Comparison of ENCODE assay signal across 3 fruit fly cellular contexts in genomic region chr3L:4508926-4509457, dm6.
A peak's percentile ranks its signal among the peaks of the same experiment; 100 is the strongest.
TF ChIP-seq lines count a peak whose summit lies in the region.

No protein-coding gene starts in this region.

- no peak for TF ChIP-seq CTCF in whole organism, embryonic (GFP tag; optimal IDR thresholded peaks at IDR 0.05; lab: Kevin White, UChicago)

TF ChIP-seq in whole organism, embryonic, 481 proteins besides CTCF, POLR2A, EP300 and RAD21 (continues in another document):
- TF ChIP-seq wdn (GFP tag; IDR thresholded peaks at IDR 0.05; lab: Robert Waterston, UW) (no peak), CG11085 (GFP tag; IDR thresholded peaks at IDR 0.05; lab: Robert Waterston, UW) (no peak), CG15269 (tag; optimal IDR thresholded peaks at IDR 0.05; lab: Kevin White, UChicago) (peak; percentile 61), Oli (tag; optimal IDR thresholded peaks at IDR 0.05; lab: Kevin White, UChicago) (peak; percentile 34), Sox102F (GFP tag; optimal IDR thresholded peaks at IDR 0.05; lab: Kevin White, UChicago) (peak; percentile 64), CG8388 (GFP tag; optimal IDR thresholded peaks at IDR 0.05; lab: Kevin White, UChicago) (peak; percentile 16), vnd (GFP tag; IDR thresholded peaks at IDR 0.05; lab: Robert Waterston, UW; ENCODE audit: partially characterized antibody) (no peak), Bteb2 (GFP tag; optimal IDR thresholded peaks at IDR 0.05; lab: Kevin White, UChicago) (no peak), oc (tag; optimal IDR thresholded peaks at IDR 0.05; lab: Kevin White, UChicago) (peak; percentile 31), slbo (GFP tag; IDR thresholded peaks at IDR 0.05; lab: Robert Waterston, UW) (peak; percentile 12; the same call in 1 of the 2 replicates), z (GFP tag; IDR thresholded peaks at IDR 0.05; lab: Robert Waterston, UW) (no peak), CG8924 (tag; optimal IDR thresholded peaks at IDR 0.05; lab: Kevin White, UChicago) (peak; percentile 12), Fer1 (GFP tag; optimal IDR thresholded peaks at IDR 0.05; lab: Kevin White, UChicago) (no peak), bsh (GFP tag; optimal IDR thresholded peaks at IDR 0.05; lab: Kevin White, UChicago) (peak in 1 of 2 experiments; percentile 2), CG6689 (GFP tag; IDR thresholded peaks at IDR 0.05; lab: Robert Waterston, UW) (no peak), CG17385 (GFP tag; optimal IDR thresholded peaks at IDR 0.05; lab: Kevin White, UChicago) (peak; percentile 18), Myb (GFP tag; optimal IDR thresholded peaks at IDR 0.05; lab: Kevin White, UChicago) (no peak), CG10209 (GFP tag; optimal IDR thresholded peaks at IDR 0.05; lab: Kevin White, UChicago) (peak; percentile 5), tin (GFP tag; optimal IDR thresholded peaks at IDR 0.05; lab: Kevin White, UChicago) (no peak), grau (tag; optimal IDR thresholded peaks at IDR 0.05; lab: Kevin White, UChicago) (peak; percentile 60), CG7839 (tag; optimal IDR thresholded peaks at IDR 0.05; lab: Kevin White, UChicago) (peak; percentile 22), CoRest (tag; optimal IDR thresholded peaks at IDR 0.05; lab: Kevin White, UChicago) (peak; percentile 40), gcm2 (GFP tag; optimal IDR thresholded peaks at IDR 0.05; lab: Kevin White, UChicago) (no peak), vfl (GFP tag; optimal IDR thresholded peaks at IDR 0.05; lab: Kevin White, UChicago) (no peak), Blimp-1 (GFP tag; optimal IDR thresholded peaks at IDR 0.05; lab: Kevin White, UChicago) (peak; percentile 52), CG12744 (GFP tag; optimal IDR thresholded peaks at IDR 0.05; lab: Kevin White, UChicago) (no peak), ATbp (GFP tag; optimal IDR thresholded peaks at IDR 0.05; lab: Kevin White, UChicago) (peak; percentile 27), sens (GFP tag; lab: Kevin White, UChicago) (peak; percentile 56), gce (GFP tag; IDR thresholded peaks at IDR 0.05; lab: Robert Waterston, UW) (no peak), chn (GFP tag; optimal IDR thresholded peaks at IDR 0.05; lab: Kevin White, UChicago) (no peak), nmo (GFP tag; optimal IDR thresholded peaks at IDR 0.05; lab: Kevin White, UChicago) (peak; percentile 39)

TF ChIP-seq in whole organism, prepupa, 60 proteins besides CTCF, POLR2A, EP300 and RAD21:
- TF ChIP-seq Blimp-1 (GFP tag; optimal IDR thresholded peaks at IDR 0.05; lab: Kevin White, UChicago) (no peak), net (GFP tag; optimal IDR thresholded peaks at IDR 0.05; lab: Kevin White, UChicago) (peak; percentile 10), CG9139 (GFP tag; optimal IDR thresholded peaks at IDR 0.05; lab: Kevin White, UChicago) (no peak), topi (GFP tag; optimal IDR thresholded peaks at IDR 0.05; lab: Kevin White, UChicago) (no peak), Hr4 (GFP tag; optimal IDR thresholded peaks at IDR 0.05; lab: Kevin White, UChicago) (peak; percentile 66), Hr38 (GFP tag; optimal IDR thresholded peaks at IDR 0.05; lab: Kevin White, UChicago) (no peak), lz (GFP tag; optimal IDR thresholded peaks at IDR 0.05; lab: Kevin White, UChicago) (no peak), CG15336 (GFP tag; IDR thresholded peaks at IDR 0.05; lab: Robert Waterston, UW) (peak; percentile 77), dac (GFP tag; optimal IDR thresholded peaks at IDR 0.05; lab: Kevin White, UChicago) (no peak), CG32006 (GFP tag; optimal IDR thresholded peaks at IDR 0.05; lab: Kevin White, UChicago) (peak; percentile 73), CG4318 (GFP tag; optimal IDR thresholded peaks at IDR 0.05; lab: Kevin White, UChicago) (peak; percentile 61), CG8119 (GFP tag; IDR thresholded peaks at IDR 0.05; lab: Robert Waterston, UW) (peak; percentile 83), achi (GFP tag; optimal IDR thresholded peaks at IDR 0.05; lab: Kevin White, UChicago) (peak; percentile 10), OdsH (GFP tag; optimal IDR thresholded peaks at IDR 0.05; lab: Kevin White, UChicago) (peak; percentile 13), Eip75B (GFP tag; optimal IDR thresholded peaks at IDR 0.05; lab: Kevin White, UChicago) (no peak), cyc (GFP tag; optimal IDR thresholded peaks at IDR 0.05; lab: Kevin White, UChicago) (no peak), Eip78C (GFP tag; lab: Kevin White, UChicago) (peak; percentile 77), salr (GFP tag; optimal IDR thresholded peaks at IDR 0.05; lab: Kevin White, UChicago) (peak in 1 of 2 experiments; percentile 10), CG7368 (GFP tag; optimal IDR thresholded peaks at IDR 0.05; lab: Kevin White, UChicago) (no peak), vri (GFP tag; optimal IDR thresholded peaks at IDR 0.05; lab: Kevin White, UChicago) (no peak), CG6808 (GFP tag; optimal IDR thresholded peaks at IDR 0.05; lab: Kevin White, UChicago) (no peak), acj6 (GFP tag; optimal IDR thresholded peaks at IDR 0.05; lab: Kevin White, UChicago) (no peak), CG8632 (GFP tag; optimal IDR thresholded peaks at IDR 0.05; lab: Kevin White, UChicago) (peak; percentile 2), CG3919 (GFP tag; optimal IDR thresholded peaks at IDR 0.05; lab: Kevin White, UChicago) (no peak), CG34406 (GFP tag; optimal IDR thresholded peaks at IDR 0.05; lab: Kevin White, UChicago) (peak; percentile 2), CG16779 (tag; optimal IDR thresholded peaks at IDR 0.05; lab: Kevin White, UChicago) (no peak), Ets21C (GFP tag; optimal IDR thresholded peaks at IDR 0.05; lab: Kevin White, UChicago) (no peak), CG6792 (GFP tag; optimal IDR thresholded peaks at IDR 0.05; lab: Kevin White, UChicago) (no peak), CG11762 (GFP tag; optimal IDR thresholded peaks at IDR 0.05; lab: Kevin White, UChicago; ENCODE audit: insufficient read depth) (no peak), Sox15 (GFP tag; optimal IDR thresholded peaks at IDR 0.05; lab: Kevin White, UChicago) (no peak), Smox (GFP tag; optimal IDR thresholded peaks at IDR 0.05; lab: Kevin White, UChicago) (no peak), svp (GFP tag; lab: Kevin White, UChicago) (peak; percentile 14)
TF ChIP-seq in whole organism, prepupa: peak in this region for 13.

TF ChIP-seq in whole organism, pupa, 21 proteins besides CTCF, POLR2A, EP300 and RAD21:
- TF ChIP-seq Pif1B (GFP tag; optimal IDR thresholded peaks at IDR 0.05; lab: Kevin White, UChicago) (peak; percentile 10), Pif1A (GFP tag; optimal IDR thresholded peaks at IDR 0.05; lab: Kevin White, UChicago) (peak; percentile 3), gl (tag; optimal IDR thresholded peaks at IDR 0.05; lab: Kevin White, UChicago) (no peak), CG9948 (tag; optimal IDR thresholded peaks at IDR 0.05; lab: Kevin White, UChicago) (peak; percentile 1)

Comparison
In these comparisons a context has a peak if more than half of its experiments do, and no peak if none do; other contexts are left out.
1. Of the 7 proteins assayed by ChIP-seq in both whole organism, embryonic and whole organism, prepupa: peak only in whole organism, embryonic: Blimp-1 and Sox102F; only in whole organism, prepupa: none; in both: none; in neither: 5.